Worm (Caenorhabditis elegans) whole organism, L4 larva: ENCODE data around the gene rhy-1.

ENCODE experiments used
- D1046.2 ChIP-seq: fragments of 200-800 bp; sonication (Bioruptor generic); IDR thresholded peaks from 2 replicates; pipeline ENCODE4 v1.3.6; 2022; ENCODE audit warnings: missing genetic modification characterization, missing compliant biosample characterization
- F26F4.8 ChIP-seq: fragments of 200-800 bp; sonication (Bioruptor generic); conservative IDR thresholded peaks from 2 replicates; pipeline ENCODE4 v1.3.6; 2022; ENCODE audit warnings: missing genetic modification characterization, missing compliant biosample characterization
- F37D6.2 ChIP-seq: sonication (generic microtip); optimal IDR thresholded peaks from 2 replicates; lab custom pipeline; 2016; ENCODE audit warnings: mild to moderate bottlenecking, missing genetic modification characterization, missing compliant biosample characterization
- F44E2.7 ChIP-seq: fragments of 200-800 bp; sonication (Bioruptor generic); IDR thresholded peaks from 2 replicates; pipeline ENCODE4 v2.1.2; 2022; ENCODE audit warnings: missing genetic modification characterization, missing compliant biosample characterization
- F49E8.2 ChIP-seq: sonication (generic microtip); optimal IDR thresholded peaks from 2 replicates; lab custom pipeline; 2016; ENCODE audit warnings: missing compliant biosample characterization, mild to moderate bottlenecking, missing genetic modification characterization, borderline replicate concordance
- T20F7.1 ChIP-seq: fragments of 200-800 bp; sonication (Bioruptor generic); optimal IDR thresholded peaks from 2 replicates; lab custom pipeline; 2018; ENCODE audit warnings: mild to moderate bottlenecking, missing genetic modification characterization, missing compliant biosample characterization
- T26A8.4 ChIP-seq: fragments of 200-800 bp; sonication (Bioruptor generic); IDR thresholded peaks from 2 replicates; pipeline ENCODE4 v1.3.6; 2022; ENCODE audit warnings: missing genetic modification characterization, missing compliant biosample characterization
- Y5F2A.4 ChIP-seq: fragments of 200-800 bp; sonication (Bioruptor generic); optimal IDR thresholded peaks from 2 replicates; lab custom pipeline; 2018; ENCODE audit warnings: mild to moderate bottlenecking, missing genetic modification characterization, missing compliant biosample characterization
- ZK337.2 ChIP-seq: fragments of 200-800 bp; sonication (Bioruptor generic); IDR thresholded peaks from 2 replicates; pipeline ENCODE4 v1.3.6; 2022; ENCODE audit warnings: missing genetic modification reagents, missing genetic modification characterization, missing compliant biosample characterization
- ZK546.5 ChIP-seq, 2 experiments: sonication (generic microtip); optimal IDR thresholded peaks; 2 replicates each; lab custom pipeline; 2017; ENCODE audit warnings: missing biosample characterization in 2 of 2, missing genetic modification characterization in 2 of 2
- attf-4 ChIP-seq: sonication (generic microtip); optimal IDR thresholded peaks from 3 replicates; lab custom pipeline; 2017; ENCODE audit warnings: missing biosample characterization, missing genetic modification characterization
- ceh-62 ChIP-seq: sonication (generic microtip); optimal IDR thresholded peaks from 2 replicates; lab custom pipeline; 2017; ENCODE audit warnings: missing biosample characterization, missing genetic modification characterization
- ces-1 ChIP-seq: fragments of 150-350 bp; sonication (generic microtip); optimal IDR thresholded peaks from 4 replicates; lab custom pipeline; 2014; ENCODE audit warnings: missing biosample characterization, missing genetic modification reagents, missing genetic modification characterization
- daf-8 ChIP-seq: fragments of 200-800 bp; sonication (Bioruptor generic); IDR thresholded peaks from 2 replicates; pipeline ENCODE4 v1.3.6; 2022; ENCODE audit warnings: missing genetic modification characterization, missing compliant biosample characterization
- dmd-6 ChIP-seq: fragments of 200-800 bp; sonication (Bioruptor generic); IDR thresholded peaks from 2 replicates; pipeline ENCODE4 v1.3.6; 2022; ENCODE audit warnings: missing genetic modification reagents, missing genetic modification characterization, missing compliant biosample characterization
- dmd-8 ChIP-seq: fragments of 200-800 bp; sonication (Bioruptor generic); IDR thresholded peaks from 2 replicates; pipeline ENCODE4 v1.3.6; 2022; ENCODE audit warnings: missing genetic modification characterization, missing compliant biosample characterization
- dmd-9 ChIP-seq: fragments of 200-800 bp; sonication (Bioruptor generic); IDR thresholded peaks from 2 replicates; pipeline ENCODE4 v1.3.6; 2022; ENCODE audit warnings: missing genetic modification reagents, missing genetic modification characterization, missing compliant biosample characterization
- dpl-1 ChIP-seq: fragments of 150-350 bp; optimal IDR thresholded peaks from 2 replicates; lab custom pipeline; 2014; ENCODE audit warnings: missing biosample characterization, missing genetic modification reagents, missing genetic modification characterization
- hif-1 ChIP-seq, 2 experiments: sonication (generic microtip); optimal IDR thresholded peaks; 2 replicates each; lab custom pipeline; 2016 to 2017; ENCODE audit warnings: missing compliant biosample characterization in 2 of 2, missing genetic modification characterization in 2 of 2, missing genetic modification reagents in 2 of 2, missing genotype in 2 of 2, mild to moderate bottlenecking in 1 of 2
- hlh-30 ChIP-seq: sonication (generic microtip); optimal IDR thresholded peaks from 2 replicates; lab custom pipeline; 2017; ENCODE audit warnings: antibody characterized with exemption, mild to moderate bottlenecking, missing genetic modification characterization, missing compliant biosample characterization; ENCODE audit not compliant: insufficient read depth
- lin-29 ChIP-seq: fragments of 200-800 bp; sonication (Bioruptor generic); IDR thresholded peaks from 2 replicates; pipeline ENCODE4 v1.3.6; 2022; ENCODE audit warnings: missing genetic modification reagents, missing genetic modification characterization, missing compliant biosample characterization
- lsy-2 ChIP-seq, 2 experiments: fragments of 150-350 bp in 1 of 2; sonication (generic microtip) in 1 of 2; optimal IDR thresholded peaks; 2 replicates each; lab custom pipeline; 2014 to 2017; ENCODE audit warnings: missing biosample characterization in 2 of 2, missing genetic modification characterization in 2 of 2
- mdl-1 ChIP-seq, 2 experiments: fragments of 150-350 bp in 1 of 2; sonication (generic microtip) in 1 of 2; optimal IDR thresholded peaks; 2 replicates each; lab custom pipeline; 2014 to 2017; ENCODE audit warnings: missing biosample characterization in 2 of 2, missing genetic modification characterization in 2 of 2
- mdt-29 ChIP-seq: fragments of 200-800 bp; sonication (Bioruptor generic); IDR thresholded peaks from 2 replicates; pipeline ENCODE4 v1.3.6; 2022; ENCODE audit warnings: missing genetic modification reagents, missing genetic modification characterization, missing compliant biosample characterization
- mep-1 ChIP-seq: fragments of 150-350 bp; sonication (generic microtip); optimal IDR thresholded peaks from 3 replicates; lab custom pipeline; 2014; ENCODE audit warnings: missing biosample characterization, missing genetic modification characterization
- mxl-2 ChIP-seq: fragments of 200-800 bp; sonication (Bioruptor generic); conservative IDR thresholded peaks from 2 replicates; pipeline ENCODE4 v1.3.6; 2022; ENCODE audit warnings: missing genetic modification reagents, missing genetic modification characterization, missing compliant biosample characterization
- nhr-102 ChIP-seq: sonication (generic microtip); optimal IDR thresholded peaks from 2 replicates; lab custom pipeline; 2016; ENCODE audit warnings: mild to moderate bottlenecking, missing genetic modification characterization, moderate library complexity, missing compliant biosample characterization
- nhr-237 ChIP-seq: sonication (generic microtip); optimal IDR thresholded peaks from 2 replicates; lab custom pipeline; 2017; ENCODE audit warnings: missing biosample characterization, missing genetic modification characterization
- nhr-41 ChIP-seq: fragments of 200-800 bp; sonication (Bioruptor generic); IDR thresholded peaks from 2 replicates; pipeline ENCODE4 v1.3.6; 2022; ENCODE audit warnings: missing genetic modification reagents, missing genetic modification characterization, missing compliant biosample characterization
- nhr-42 ChIP-seq: fragments of 200-800 bp; sonication (Bioruptor generic); IDR thresholded peaks from 2 replicates; pipeline ENCODE4 v1.3.6; 2022; ENCODE audit warnings: missing genetic modification characterization, missing compliant biosample characterization
- nhr-6 ChIP-seq: fragments of 150-350 bp; optimal IDR thresholded peaks from 2 replicates; lab custom pipeline; 2014; ENCODE audit warnings: missing biosample characterization, missing genetic modification characterization
- php-3 ChIP-seq: fragments of 200-800 bp; sonication (Bioruptor generic); IDR thresholded peaks from 2 replicates; pipeline ENCODE4 v1.3.6; 2022; ENCODE audit warnings: missing genetic modification reagents, missing genetic modification characterization, missing compliant biosample characterization
- pqm-1 ChIP-seq: sonication (generic microtip); optimal IDR thresholded peaks from 2 replicates; lab custom pipeline; 2017; ENCODE audit warnings: missing biosample characterization, missing genetic modification characterization
- rbr-2 ChIP-seq: sonication (generic microtip); optimal IDR thresholded peaks from 2 replicates; lab custom pipeline; 2016; ENCODE audit warnings: missing genotype, missing genetic modification characterization, missing compliant biosample characterization
- set-16 ChIP-seq: fragments of 200-800 bp; sonication (Bioruptor generic); IDR thresholded peaks from 2 replicates; pipeline ENCODE4 v1.3.6; 2022; ENCODE audit warnings: missing genetic modification reagents, missing genetic modification characterization, missing compliant biosample characterization
- snpc-1.2 ChIP-seq: fragments of 200-800 bp; sonication (Bioruptor generic); IDR thresholded peaks from 2 replicates; pipeline ENCODE4 v1.3.6; 2022; ENCODE audit warnings: missing genetic modification reagents, missing genetic modification characterization, missing compliant biosample characterization
- snpc-4 ChIP-seq: fragments of 150-350 bp; optimal IDR thresholded peaks from 2 replicates; lab custom pipeline; 2014; ENCODE audit warnings: missing biosample characterization, missing genetic modification characterization
- tra-1 ChIP-seq: fragments of 200-800 bp; sonication (Bioruptor generic); IDR thresholded peaks from 2 replicates; pipeline ENCODE4 v1.3.6; 2022; ENCODE audit warnings: missing genetic modification reagents, missing genetic modification characterization, missing compliant biosample characterization
- unc-130 ChIP-seq: sonication (generic microtip); optimal IDR thresholded peaks from 2 replicates; lab custom pipeline; 2016; ENCODE audit warnings: missing genetic modification reagents, missing genetic modification characterization, missing compliant biosample characterization
- unc-62 ChIP-seq, 3 experiments: fragments of 150-350 bp in 1 of 3; sonication (generic microtip); optimal IDR thresholded peaks in 2 of 3; peaks in 1 of 3; 1 replicate in 1 of 3; 2 replicates in 2 of 3; lab custom pipeline; 2014 to 2017; ENCODE audit warnings: missing biosample characterization in 3 of 3, missing genetic modification characterization in 3 of 3, missing genetic modification reagents in 3 of 3, missing genotype in 1 of 3
- zag-1 ChIP-seq: fragments of 150-350 bp; optimal IDR thresholded peaks from 2 replicates; lab custom pipeline; 2014; ENCODE audit warnings: missing biosample characterization, missing genetic modification characterization
- zfp-3 ChIP-seq: fragments of 200-800 bp; sonication (Bioruptor generic); conservative IDR thresholded peaks from 2 replicates; pipeline ENCODE4 v1.3.6; 2022; ENCODE audit warnings: missing genetic modification reagents, missing genetic modification characterization, missing compliant biosample characterization
- zip-2 ChIP-seq: fragments of 150-350 bp; optimal IDR thresholded peaks from 2 replicates; lab custom pipeline; 2014; ENCODE audit warnings: missing biosample characterization, missing genetic modification characterization

rhy-1 gene

DNA sequence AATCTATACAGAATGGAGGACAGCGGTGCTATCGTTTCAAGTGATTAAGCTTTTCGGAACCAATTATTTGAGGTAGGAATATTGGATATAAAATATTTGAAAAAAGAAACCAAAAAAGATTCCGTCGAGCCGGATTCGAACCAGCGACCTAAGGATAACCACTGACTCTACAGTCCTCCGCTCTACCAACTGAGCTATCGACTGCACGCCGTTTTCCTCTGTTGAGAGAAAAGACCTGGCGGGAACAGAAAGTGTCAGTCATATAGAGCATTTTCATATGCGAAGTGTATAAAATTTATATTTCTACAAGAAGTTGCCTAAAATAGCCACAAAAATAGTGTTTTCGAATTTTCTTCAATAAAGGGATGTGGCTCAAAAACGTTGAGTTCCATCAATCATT, 50.5 kb downstream of the rhy-1 start (continued):
- TF ChIP-seq daf-8 (GFP tag; lab: Robert Waterston, UW) (no peak), ces-1 (GFP tag; lab: Kevin White, UChicago) (no peak), T20F7.1 (GFP tag; lab: Kevin White, UChicago) (no peak), mep-1 (tag; lab: Kevin White, UChicago) (peak; percentile 61), D1046.2 (0 out of 2 replicates have a peak, but pooled peaks have one; percentile 7), ZK337.2 (GFP tag; lab: Robert Waterston, UW) (no peak), F49E8.2 (tag; lab: Kevin White, UChicago) (peak; percentile 30), nhr-41 (GFP tag; lab: Robert Waterston, UW) (no peak), dmd-6 (GFP tag; lab: Robert Waterston, UW) (peak; percentile 73), zip-2 (tag; lab: Kevin White, UChicago) (no peak), F26F4.8 (GFP tag; lab: Robert Waterston, UW) (no peak), set-16 (GFP tag; lab: Robert Waterston, UW) (no peak), snpc-1.2 (GFP tag; lab: Robert Waterston, UW) (peak; percentile 60), hif-1 (tag; optimal IDR thresholded peaks at IDR 0.05; lab: Kevin White, UChicago) (peak in 1 of 2 experiments; percentile 58), F37D6.2 (no peak), dmd-9 (no peak), lsy-2 (tag; optimal IDR thresholded peaks at IDR 0.05; lab: Kevin White, UChicago) (peak in 1 of 2 experiments; percentile 68), zag-1 (tag; lab: Kevin White, UChicago) (no peak), ZK546.5 (tag; optimal IDR thresholded peaks at IDR 0.05; lab: Kevin White, UChicago) (no peak), zfp-3 (GFP tag; lab: Robert Waterston, UW) (no peak), dmd-8 (GFP tag; lab: Robert Waterston, UW) (no peak; the same call in 1 of the 2 replicates), T26A8.4 (GFP tag; lab: Robert Waterston, UW) (peak; percentile 86), pqm-1 (tag; lab: Kevin White, UChicago) (no peak), hlh-30 (peak; percentile 43), unc-130 (GFP tag; lab: Kevin White, UChicago) (peak; percentile 8), mdl-1 (tag; optimal IDR thresholded peaks at IDR 0.05; lab: Kevin White, UChicago) (no peak), mxl-2 (GFP tag; lab: Robert Waterston, UW) (no peak), F44E2.7 (no peak), nhr-6 (no peak), php-3 (GFP tag; lab: Robert Waterston, UW) (no peak), nhr-102 (peak; percentile 59), nhr-237 (tag; lab: Kevin White, UChicago) (no peak), snpc-4 (tag; lab: Kevin White, UChicago) (peak; percentile 83), unc-62 (GFP tag; optimal IDR thresholded peaks at IDR 0.05 in 1 of 2; lab: Kevin White, UChicago) (peak in 1 of 2 experiments; percentile 48), unc-62 (tag; optimal IDR thresholded peaks at IDR 0.05; lab: Kevin White, UChicago) (no peak), attf-4 (tag; lab: Kevin White, UChicago) (no peak), nhr-42 (0 out of 2 replicates have a peak, but pooled peaks have one; percentile 64), lin-29 (GFP tag; lab: Robert Waterston, UW) (no peak), Y5F2A.4 (GFP tag; lab: Kevin White, UChicago) (no peak), ceh-62 (no peak), dpl-1 (GFP tag; lab: Kevin White, UChicago) (peak; percentile 15), mdt-29 (GFP tag; lab: Robert Waterston, UW) (peak; percentile 43; the same call in 1 of the 2 replicates), tra-1 (GFP tag; lab: Robert Waterston, UW) (peak; percentile 59; the same call in 1 of the 2 replicates), rbr-2 (tag; lab: Kevin White, UChicago) (peak; percentile 23)
- TF ChIP-seq, all 104 proteins: peak for 34
